Fruit fly (Drosophila melanogaster) whole organism, embryonic: ENCODE measurements around the gene Nrd1.

Experiments
- Ada2b ChIP-seq: fragments of 200-800 bp; sonication (Bioruptor generic); IDR thresholded peaks from 2 replicates; pipeline ENCODE4 v1.3.6; 2022; ENCODE audit warnings: missing biosample characterization, missing genetic modification characterization
- Asciz ChIP-seq: fragments of 200-800 bp; sonication (Bioruptor generic); optimal IDR thresholded peaks from 2 replicates; lab custom pipeline; 2017; ENCODE audit warnings: missing biosample characterization, mild to moderate bottlenecking, missing genetic modification characterization, missing genetic modification reagents
- Bgb ChIP-seq: fragments of 200-800 bp; sonication (Bioruptor generic); IDR thresholded peaks from 2 replicates; pipeline ENCODE4 v1.3.6; 2022; ENCODE audit warnings: missing biosample characterization, missing genetic modification characterization; ENCODE audit not compliant: partially characterized antibody
- CG10565 ChIP-seq: fragments of 200-800 bp; sonication (Bioruptor generic); optimal IDR thresholded peaks from 3 replicates; lab custom pipeline; 2016; ENCODE audit warnings: missing biosample characterization, mild to moderate bottlenecking, missing genetic modification characterization
- CG12236 ChIP-seq: fragments of 200-800 bp; sonication (Bioruptor generic); optimal IDR thresholded peaks from 2 replicates; lab custom pipeline; 2016; ENCODE audit warnings: missing biosample characterization, missing genetic modification characterization
- CG12299 ChIP-seq: fragments of 200-800 bp; sonication (Bioruptor generic); optimal IDR thresholded peaks from 2 replicates; lab custom pipeline; 2018; ENCODE audit warnings: missing biosample characterization, mild to moderate bottlenecking, missing genetic modification characterization
- CG13296 ChIP-seq: fragments of 200-800 bp; sonication (Bioruptor generic); optimal IDR thresholded peaks from 3 replicates; lab custom pipeline; 2018; ENCODE audit warnings: missing biosample characterization, mild to moderate bottlenecking, missing genetic modification characterization
- CG13624 ChIP-seq: fragments of 200-800 bp; sonication (Bioruptor generic); optimal IDR thresholded peaks from 2 replicates; lab custom pipeline; 2016; ENCODE audit warnings: missing biosample characterization, missing genetic modification characterization
- CG13894 ChIP-seq: fragments of 200-800 bp; sonication (Bioruptor generic); optimal IDR thresholded peaks from 3 replicates; lab custom pipeline; 2018; ENCODE audit warnings: missing biosample characterization, mild to moderate bottlenecking, missing genetic modification characterization, moderate library complexity
- CG14860 ChIP-seq: fragments of 200-800 bp; sonication (Bioruptor generic); IDR thresholded peaks from 3 replicates; pipeline ENCODE4 v1.3.6; 2022; ENCODE audit warnings: missing biosample characterization, missing genetic modification characterization; ENCODE audit not compliant: partially characterized antibody
- CG17186 ChIP-seq: fragments of 200-800 bp; sonication (Bioruptor generic); optimal IDR thresholded peaks from 3 replicates; lab custom pipeline; 2017; ENCODE audit warnings: missing biosample characterization, missing genetic modification reagents, missing genetic modification characterization
- CG17568 ChIP-seq: fragments of 200-800 bp; sonication (Bioruptor generic); optimal IDR thresholded peaks from 2 replicates; lab custom pipeline; 2018; ENCODE audit warnings: missing biosample characterization, mild to moderate bottlenecking, missing genetic modification characterization, moderate library complexity
- CG30403 ChIP-seq: fragments of 200-800 bp; sonication (Bioruptor generic); optimal IDR thresholded peaks from 3 replicates; lab custom pipeline; 2016; ENCODE audit warnings: missing biosample characterization, missing genetic modification characterization
- CG30431 ChIP-seq: fragments of 200-800 bp; sonication (Bioruptor generic); optimal IDR thresholded peaks from 2 replicates; lab custom pipeline; 2017; ENCODE audit warnings: missing biosample characterization, missing genetic modification characterization
- CG31224 ChIP-seq: fragments of 200-800 bp; sonication (Bioruptor generic); IDR thresholded peaks from 2 replicates; pipeline ENCODE4 v1.3.6; 2022; ENCODE audit warnings: missing biosample characterization, missing genetic modification characterization
- CG3995 ChIP-seq: fragments of 200-800 bp; sonication (Bioruptor generic); optimal IDR thresholded peaks from 3 replicates; lab custom pipeline; 2016; ENCODE audit warnings: missing biosample characterization, missing genetic modification characterization
- CG4424 ChIP-seq: fragments of 200-800 bp; sonication (Bioruptor generic); optimal IDR thresholded peaks from 3 replicates; lab custom pipeline; 2016; ENCODE audit warnings: missing biosample characterization, missing genetic modification characterization
- CG7987 ChIP-seq: fragments of 200-800 bp; sonication (Bioruptor generic); optimal IDR thresholded peaks from 2 replicates; lab custom pipeline; 2018; ENCODE audit warnings: missing biosample characterization, mild to moderate bottlenecking, missing genetic modification characterization, moderate library complexity
- CHES-1-like ChIP-seq: fragments of 200-800 bp; sonication (Bioruptor generic); optimal IDR thresholded peaks from 2 replicates; lab custom pipeline; 2016; ENCODE audit warnings: missing biosample characterization, missing genetic modification characterization
- CrebB ChIP-seq: fragments of 200-800 bp; sonication (Bioruptor generic); optimal IDR thresholded peaks from 3 replicates; lab custom pipeline; 2018; ENCODE audit warnings: missing biosample characterization, mild to moderate bottlenecking, missing genetic modification characterization
- D19A ChIP-seq: fragments of 200-800 bp; optimal IDR thresholded peaks from 3 replicates; lab custom pipeline; 2019; ENCODE audit warnings: missing biosample characterization, mild to moderate bottlenecking, missing genetic modification characterization, moderate library complexity
- Dad ChIP-seq: fragments of 200-800 bp; sonication (Bioruptor generic); optimal IDR thresholded peaks from 3 replicates; lab custom pipeline; 2016; ENCODE audit warnings: missing biosample characterization, missing genetic modification characterization
- Doc2 ChIP-seq: fragments of 200-800 bp; sonication (Bioruptor generic); IDR thresholded peaks from 2 replicates; pipeline ENCODE4 v1.3.6; 2022; ENCODE audit warnings: missing biosample characterization, missing genetic modification characterization
- Dref ChIP-seq: fragments of 200-800 bp; sonication (Bioruptor generic); IDR thresholded peaks from 2 replicates; pipeline ENCODE4 v1.3.6; 2022; ENCODE audit warnings: missing biosample characterization, missing genetic modification characterization
- HLH3B ChIP-seq: fragments of 200-800 bp; sonication (Bioruptor generic); IDR thresholded peaks from 2 replicates; pipeline ENCODE4 v1.3.6; 2022; ENCODE audit warnings: missing biosample characterization, missing genetic modification characterization
- HLH4C ChIP-seq: fragments of 200-800 bp; sonication (Bioruptor generic); IDR thresholded peaks from 3 replicates; pipeline ENCODE4 v1.3.6; 2022; ENCODE audit warnings: missing biosample characterization, missing genetic modification characterization; ENCODE audit not compliant: partially characterized antibody
- MBD-R2 ChIP-seq: fragments of 200-800 bp; sonication (Bioruptor generic); IDR thresholded peaks from 2 replicates; pipeline ENCODE4 v1.3.6; 2022; ENCODE audit warnings: missing biosample characterization, missing genetic modification characterization
- Ravus ChIP-seq: fragments of 200-800 bp; sonication (Bioruptor generic); IDR thresholded peaks from 2 replicates; pipeline ENCODE4 v1.3.6; 2022; ENCODE audit warnings: missing biosample characterization, missing genetic modification characterization
- ash1 ChIP-seq: fragments of 200-800 bp; sonication (Bioruptor generic); optimal IDR thresholded peaks from 2 replicates; lab custom pipeline; 2018; ENCODE audit warnings: missing biosample characterization, mild to moderate bottlenecking, missing genetic modification characterization
- crol ChIP-seq: fragments of 200-800 bp; sonication (Bioruptor generic); IDR thresholded peaks from 2 replicates; pipeline ENCODE4 v1.3.6; 2022; ENCODE audit warnings: missing biosample characterization, missing genetic modification characterization
- ems ChIP-seq: fragments of 200-800 bp; sonication (Bioruptor generic); optimal IDR thresholded peaks from 3 replicates; lab custom pipeline; 2016; ENCODE audit warnings: missing biosample characterization, missing genetic modification characterization
- gfzf ChIP-seq: fragments of 200-800 bp; sonication (Bioruptor generic); optimal IDR thresholded peaks from 2 replicates; lab custom pipeline; 2016; ENCODE audit warnings: missing biosample characterization, mild to moderate bottlenecking, missing genetic modification characterization, moderate library complexity
- grau ChIP-seq: fragments of 200-800 bp; optimal IDR thresholded peaks from 3 replicates; lab custom pipeline; 2019; ENCODE audit warnings: missing biosample characterization, mild to moderate bottlenecking, missing genetic modification characterization, moderate library complexity
- hb ChIP-seq: fragments of 200-800 bp; sonication (Bioruptor generic); IDR thresholded peaks from 3 replicates; pipeline ENCODE4 v1.3.6; 2022; ENCODE audit warnings: missing biosample characterization, missing genetic modification characterization; ENCODE audit not compliant: partially characterized antibody
- nerfin-2 ChIP-seq: fragments of 200-800 bp; sonication (Bioruptor generic); IDR thresholded peaks from 2 replicates; pipeline ENCODE4 v1.3.6; 2022; ENCODE audit warnings: missing biosample characterization, missing genetic modification characterization; ENCODE audit not compliant: partially characterized antibody
- nom ChIP-seq: fragments of 200-800 bp; sonication (Bioruptor generic); optimal IDR thresholded peaks from 2 replicates; lab custom pipeline; 2017; ENCODE audit warnings: missing biosample characterization, missing genetic modification characterization, mild to moderate bottlenecking, moderate library complexity, missing genetic modification reagents
- pan ChIP-seq, 4 experiments: fragments of >200 bp in 3 of 4; fragments of 200-800 bp in 1 of 4; sonication (Bioruptor generic) in 1 of 4; optimal IDR thresholded peaks in 3 of 4; IDR thresholded peaks in 1 of 4; 2 replicates each; pipeline versions ENCODE4 v1.3.6 to Lab custom; 2017 to 2022; ENCODE audit warnings: missing biosample characterization in 2 of 4, missing genetic modification characterization in 2 of 4, mixed read lengths in 1 of 4
- phol ChIP-seq: fragments of 200-800 bp; sonication (Bioruptor generic); optimal IDR thresholded peaks from 3 replicates; lab custom pipeline; 2018; ENCODE audit warnings: missing biosample characterization, mild to moderate bottlenecking, missing genetic modification characterization, moderate library complexity
- pnt ChIP-seq: fragments of 200-800 bp; sonication (Bioruptor generic); optimal IDR thresholded peaks from 3 replicates; lab custom pipeline; 2016; ENCODE audit warnings: missing biosample characterization, missing genetic modification characterization
- ro ChIP-seq: fragments of 200-800 bp; sonication (Bioruptor generic); IDR thresholded peaks from 2 replicates; pipeline ENCODE4 v1.3.6; 2022; ENCODE audit warnings: missing biosample characterization, missing genetic modification characterization
- sqz ChIP-seq: fragments of 200-800 bp; sonication (Bioruptor generic); optimal IDR thresholded peaks from 3 replicates; lab custom pipeline; 2018; ENCODE audit warnings: missing biosample characterization, mild to moderate bottlenecking, missing genetic modification characterization
- zen ChIP-seq: fragments of 200-800 bp; sonication (Bioruptor generic); optimal IDR thresholded peaks from 3 replicates; lab custom pipeline; 2018; ENCODE audit warnings: missing biosample characterization, mild to moderate bottlenecking, missing genetic modification characterization, moderate library complexity
- zen2 ChIP-seq: fragments of 200-800 bp; sonication (Bioruptor generic); IDR thresholded peaks from 3 replicates; pipeline ENCODE4 v1.3.6; 2022; ENCODE audit warnings: missing biosample characterization, missing genetic modification characterization; ENCODE audit not compliant: partially characterized antibody

The Nrd1 gene

dm6 chrX:11905144-11905543 lies 36.5 kb upstream of the Nrd1 start, which contains the start of gene Upf1 (continued):
- TF ChIP-seq CG12299 (no peak), CG30403 (no peak), Asciz (no peak), grau (no peak), Ada2b (no peak), sqz (GFP tag; lab: Kevin White, UChicago) (no peak), Bgb (GFP tag; lab: Robert Waterston, UW) (peak; percentile 95), CG13624 (GFP tag; lab: Kevin White, UChicago) (peak; percentile 6), CG7987 (GFP tag; lab: Kevin White, UChicago) (no peak), ro (no peak), pan (optimal IDR thresholded peaks at IDR 0.05; lab: Kevin White, UChicago) (no peak), pan (GFP tag; optimal IDR thresholded peaks at IDR 0.05 in 1 of 2, IDR thresholded peaks at IDR 0.05 in 1 of 2) (no peak), zen (tag; lab: Kevin White, UChicago) (no peak), HLH3B (GFP tag; lab: Robert Waterston, UW) (no peak), CG30431 (no peak), MBD-R2 (peak; percentile 78), CG31224 (GFP tag; lab: Robert Waterston, UW) (no peak), nom (GFP tag; lab: Kevin White, UChicago) (no peak), CG10565 (GFP tag; lab: Kevin White, UChicago) (no peak), HLH4C (GFP tag; lab: Robert Waterston, UW) (peak; percentile 87), phol (tag; lab: Kevin White, UChicago) (peak; percentile 17), CG13894 (tag; lab: Kevin White, UChicago) (no peak), CG4424 (GFP tag; lab: Kevin White, UChicago) (peak; percentile 4), CG3995 (GFP tag; lab: Kevin White, UChicago) (peak; percentile 96), CG17568 (GFP tag; lab: Kevin White, UChicago) (no peak), D19A (no peak), nerfin-2 (GFP tag; lab: Robert Waterston, UW) (peak; percentile 83), CHES-1-like (GFP tag; lab: Kevin White, UChicago) (peak; percentile 18), zen2 (peak; percentile 72), CG14860 (GFP tag; lab: Robert Waterston, UW) (peak; percentile 90), CG13296 (GFP tag; lab: Kevin White, UChicago) (no peak), CrebB (no peak), pnt (GFP tag; lab: Kevin White, UChicago) (no peak), CG12236 (GFP tag; lab: Kevin White, UChicago) (no peak), gfzf (GFP tag; lab: Kevin White, UChicago) (peak; percentile 8), crol (GFP tag; lab: Robert Waterston, UW) (no peak), Ravus (GFP tag; lab: Robert Waterston, UW) (no peak), Dref (GFP tag; lab: Robert Waterston, UW) (peak; percentile 81), Doc2 (no peak), hb (GFP tag; lab: Robert Waterston, UW) (peak; percentile 86), Dad (GFP tag; lab: Kevin White, UChicago) (no peak), ems (GFP tag; lab: Kevin White, UChicago) (no peak), CG17186 (GFP tag; lab: Kevin White, UChicago) (peak; percentile 22), ash1 (GFP tag; lab: Kevin White, UChicago) (no peak)
